Worm (Caenorhabditis elegans): ENCODE measurements around the gene VZK822L.2.

DNA sequence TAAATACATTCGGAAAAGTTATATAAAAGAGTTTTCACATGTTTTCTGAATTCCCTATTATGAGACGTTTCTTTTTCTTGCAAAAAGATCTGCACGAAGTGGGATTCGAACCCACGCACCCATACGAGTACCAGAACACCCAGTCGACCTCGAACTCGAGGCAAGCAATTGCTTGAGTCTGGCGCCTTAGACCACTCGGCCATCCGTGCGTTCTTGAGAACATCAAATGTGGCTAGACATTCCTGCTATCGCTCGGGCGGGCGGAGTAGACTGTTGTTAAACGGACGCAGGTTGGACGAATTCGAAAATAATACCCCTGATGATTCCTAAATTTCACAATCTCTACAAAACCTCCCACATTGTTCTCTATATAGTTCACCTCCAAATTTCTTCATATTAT is 16.6 kb downstream of the VZK822L.2 start:
- TF ChIP-seq snpc-4 (tag; optimal IDR thresholded peaks at IDR 0.05): no peak
- no peak for TF ChIP-seq pha-4 (tag; optimal IDR thresholded peaks at IDR 0.05)
- no peak for TF ChIP-seq blmp-1 (tag; optimal IDR thresholded peaks at IDR 0.05)
- TF ChIP-seq unc-62 (GFP tag; optimal IDR thresholded peaks at IDR 0.05): no peak
- no peak for TF ChIP-seq elt-3 (tag; optimal IDR thresholded peaks at IDR 0.05)
- TF ChIP-seq nhr-76 (tag; optimal IDR thresholded peaks at IDR 0.05): no peak
- TF ChIP-seq lsy-2 (tag; optimal IDR thresholded peaks at IDR 0.05): no peak
- TF ChIP-seq mab-5 (tag; optimal IDR thresholded peaks at IDR 0.05): no peak
- no peak for TF ChIP-seq zip-8 (tag; optimal IDR thresholded peaks at IDR 0.05)
- no peak for TF ChIP-seq mep-1 (tag; optimal IDR thresholded peaks at IDR 0.05)
- no peak for TF ChIP-seq nhr-2 (tag; optimal IDR thresholded peaks at IDR 0.05)
- no peak for TF ChIP-seq elt-1 (tag; optimal IDR thresholded peaks at IDR 0.05; ENCODE audit: borderline replicate concordance, insufficient read depth)
